Worm (Caenorhabditis elegans): Measurements from ENCODE around the gene Y110A2AL.9.

- TF ChIP-seq F13C5.2 (tag; optimal IDR thresholded peaks at IDR 0.05) (no peak), sea-1 (GFP tag; conservative IDR thresholded peaks at IDR 0.05) (no peak), hnd-1 (tag; optimal IDR thresholded peaks at IDR 0.05) (no peak), ets-7 (tag; optimal IDR thresholded peaks at IDR 0.05) (no peak), scrt-1 (GFP tag; IDR thresholded peaks at IDR 0.05) (no peak), ama-1 (optimal IDR thresholded peaks at IDR 0.05) (no peak), hmbx-1 (tag; optimal IDR thresholded peaks at IDR 0.05) (no peak), flt-1 (GFP tag; IDR thresholded peaks at IDR 0.05) (no peak), tra-4 (tag; optimal IDR thresholded peaks at IDR 0.05) (no peak), tbx-11 (GFP tag; IDR thresholded peaks at IDR 0.05) (no peak)
Observed at ce11 chrII:2830144-2830543, 36.3 kb downstream of the Y110A2AL.9 start.
